Worm (Caenorhabditis elegans) whole organism, L4/young adult: Measurements from ENCODE around the gene F11E6.8.

ENCODE experiments used
- W03F9.2 ChIP-seq: fragments of 150-350 bp; optimal IDR thresholded peaks from 2 replicates; lab custom pipeline; 2014; ENCODE audit warnings: missing biosample characterization, missing genetic modification characterization
- dao-5 ChIP-seq: sonication (generic microtip); optimal IDR thresholded peaks from 2 replicates; lab custom pipeline; 2016; ENCODE audit warnings: missing genotype, missing genetic modification characterization, moderate library complexity, missing compliant biosample characterization
- him-1 ChIP-seq: sonication (generic microtip); optimal IDR thresholded peaks from 2 replicates; lab custom pipeline; 2016; ENCODE audit warnings: missing genotype, missing genetic modification reagents, missing genetic modification characterization, missing compliant biosample characterization

ce11 chrIV:17473034-17473433, 22.7 kb upstream of the F11E6.8 start, which contains the start of gene gba-3:
- TF ChIP-seq dao-5 (tag; lab: Kevin White, UChicago) (no peak), him-1 (tag; lab: Kevin White, UChicago) (no peak), W03F9.2 (tag; lab: Kevin White, UChicago) (no peak)
